Worm (Caenorhabditis elegans) whole organism, mixed stage, embryonic: ENCODE data around the gene snt-7.

ENCODE experiments used
- blmp-1 ChIP-seq: fragments of 150-350 bp; optimal IDR thresholded peaks from 2 replicates; lab custom pipeline; 2014; ENCODE audit warnings: missing biosample characterization, missing genetic modification characterization
- ceh-83 ChIP-seq: fragments of 200-800 bp; sonication (Bioruptor generic); optimal IDR thresholded peaks from 2 replicates; lab custom pipeline; 2018; ENCODE audit warnings: mild to moderate bottlenecking, missing genetic modification characterization, missing compliant biosample characterization
- ces-1 ChIP-seq: fragments of 150-350 bp; optimal IDR thresholded peaks from 2 replicates; lab custom pipeline; 2014; ENCODE audit warnings: missing biosample characterization, missing genetic modification reagents, missing genetic modification characterization
- lin-13 ChIP-seq: fragments of 150-350 bp; optimal IDR thresholded peaks from 2 replicates; lab custom pipeline; 2014; ENCODE audit warnings: missing biosample characterization, missing genetic modification characterization
- mls-2 ChIP-seq: sonication (generic microtip); optimal IDR thresholded peaks from 2 replicates; lab custom pipeline; 2016; ENCODE audit warnings: mild to moderate bottlenecking, missing genetic modification characterization, moderate library complexity, missing compliant biosample characterization
- nhr-2 ChIP-seq: fragments of 150-350 bp; optimal IDR thresholded peaks from 2 replicates; lab custom pipeline; 2014; ENCODE audit warnings: missing biosample characterization, missing genetic modification characterization
- nhr-237 ChIP-seq: fragments of 150-350 bp; optimal IDR thresholded peaks from 2 replicates; lab custom pipeline; 2014; ENCODE audit warnings: missing biosample characterization, missing genetic modification characterization
- nhr-28 ChIP-seq: fragments of 150-350 bp; optimal IDR thresholded peaks from 2 replicates; lab custom pipeline; 2014; ENCODE audit warnings: missing biosample characterization, missing genetic modification characterization
- pha-4 ChIP-seq: fragments of 150-350 bp; optimal IDR thresholded peaks from 2 replicates; lab custom pipeline; 2018; ENCODE audit warnings: missing biosample characterization, missing genetic modification reagents, missing genetic modification characterization
- snpc-4 ChIP-seq: fragments of 150-350 bp; optimal IDR thresholded peaks from 2 replicates; lab custom pipeline; 2014; ENCODE audit warnings: missing biosample characterization, missing genetic modification characterization
- unc-120 ChIP-seq: sonication (generic microtip); optimal IDR thresholded peaks from 2 replicates; lab custom pipeline; 2017; ENCODE audit warnings: missing genetic modification characterization, missing compliant biosample characterization; ENCODE audit not compliant: poor library complexity, severe bottlenecking
- unc-62 ChIP-seq: fragments of 150-350 bp; optimal IDR thresholded peaks from 2 replicates; lab custom pipeline; 2014; ENCODE audit warnings: missing biosample characterization, missing genetic modification reagents, missing genetic modification characterization
- ztf-11 ChIP-seq: fragments of 150-350 bp; optimal IDR thresholded peaks from 2 replicates; lab custom pipeline; 2014; ENCODE audit warnings: missing biosample characterization, missing genetic modification characterization

- TF ChIP-seq ztf-11 (tag; lab: Kevin White, UChicago) (no peak), ceh-83 (GFP tag; lab: Kevin White, UChicago) (no peak), snpc-4 (no peak), nhr-2 (no peak), nhr-237 (tag; lab: Kevin White, UChicago) (no peak), lin-13 (tag; lab: Kevin White, UChicago) (no peak), unc-62 (no peak), ces-1 (no peak), nhr-28 (tag; lab: Kevin White, UChicago) (no peak), pha-4 (tag; lab: Kevin White, UChicago) (no peak), unc-120 (no peak), mls-2 (tag; lab: Kevin White, UChicago) (no peak), blmp-1 (tag; lab: Kevin White, UChicago) (no peak)
Measured at ce11 chrX:15147640-15148039, 51.3 kb downstream of the snt-7 start, which contains the start of gene unc-7.
